Fruit fly (Drosophila melanogaster): Measurements from ENCODE around the gene Argp.

Argp gene

dm6 chr3R:13728897-13729296 lies 19.2 kb upstream of the Argp start:
- TF ChIP-seq Hr83 (GFP tag; optimal IDR thresholded peaks at IDR 0.05; ENCODE audit: poor library complexity, severe bottlenecking) (no peak), Dfd (GFP tag; optimal IDR thresholded peaks at IDR 0.05) (no peak), brk (GFP tag; optimal IDR thresholded peaks at IDR 0.05) (no peak), Abd-B (GFP tag; optimal IDR thresholded peaks at IDR 0.05) (no peak), br (GFP tag; optimal IDR thresholded peaks at IDR 0.05) (no peak), Vsx2 (GFP tag; optimal IDR thresholded peaks at IDR 0.05; ENCODE audit: partially characterized antibody) (no peak), N (GFP tag; optimal IDR thresholded peaks at IDR 0.05) (no peak), HLH106 (tag; optimal IDR thresholded peaks at IDR 0.05) (no peak), dl (GFP tag; optimal IDR thresholded peaks at IDR 0.05; ENCODE audit: insufficient read depth in 1 of 2, partially characterized antibody in 2 of 2) (no peak), tai (GFP tag; optimal IDR thresholded peaks at IDR 0.05) (no peak), CG32264 (GFP tag; optimal IDR thresholded peaks at IDR 0.05) (no peak), ey (GFP tag; optimal IDR thresholded peaks at IDR 0.05) (no peak), woc (GFP tag; optimal IDR thresholded peaks at IDR 0.05) (no peak), psq (GFP tag; optimal IDR thresholded peaks at IDR 0.05) (no peak), pan (optimal IDR thresholded peaks at IDR 0.05) (no peak), lola (GFP tag; optimal IDR thresholded peaks at IDR 0.05) (no peak), dmrt93B (GFP tag; optimal IDR thresholded peaks at IDR 0.05) (no peak), CG9705 (GFP tag; optimal IDR thresholded peaks at IDR 0.05) (no peak)

dm6 chr3R:13726795-13727194 lies 17.1 kb upstream of the Argp start:
- no peak for TF ChIP-seq Hnf4 (GFP tag; optimal IDR thresholded peaks at IDR 0.05)
- no peak for TF ChIP-seq Abd-B (GFP tag; optimal IDR thresholded peaks at IDR 0.05)
- TF ChIP-seq Dif (GFP tag; optimal IDR thresholded peaks at IDR 0.05; ENCODE audit: partially characterized antibody) = no peak

dm6 chr3R:13724029-13724638 lies 14.4 kb upstream of the Argp start:
- no peak for TF ChIP-seq rgr (GFP tag; optimal IDR thresholded peaks at IDR 0.05)
- TF ChIP-seq Dif (GFP tag; optimal IDR thresholded peaks at IDR 0.05; ENCODE audit: partially characterized antibody) = no peak
- no peak for TF ChIP-seq pan (optimal IDR thresholded peaks at IDR 0.05)
- TF ChIP-seq h (GFP tag; optimal IDR thresholded peaks at IDR 0.05) = no peak
- TF ChIP-seq dsf (GFP tag; optimal IDR thresholded peaks at IDR 0.05; ENCODE audit: borderline replicate concordance) = no peak
- no peak for TF ChIP-seq jim (GFP tag; optimal IDR thresholded peaks at IDR 0.05)
- no peak for TF ChIP-seq sage (GFP tag; optimal IDR thresholded peaks at IDR 0.05)
- TF ChIP-seq dl (GFP tag; optimal IDR thresholded peaks at IDR 0.05; ENCODE audit: insufficient read depth in 1 of 2, partially characterized antibody in 2 of 2) = no peak
- TF ChIP-seq OdsH (GFP tag; optimal IDR thresholded peaks at IDR 0.05) = no peak
- TF ChIP-seq lola (GFP tag; optimal IDR thresholded peaks at IDR 0.05) = no peak
- TF ChIP-seq Mio (GFP tag; optimal IDR thresholded peaks at IDR 0.05) = no peak
- no peak for TF ChIP-seq Jra (GFP tag; optimal IDR thresholded peaks at IDR 0.05)
- no peak for TF ChIP-seq fru (GFP tag; optimal IDR thresholded peaks at IDR 0.05)
- TF ChIP-seq brk (GFP tag; optimal IDR thresholded peaks at IDR 0.05) = no peak
- TF ChIP-seq Rel (GFP tag; optimal IDR thresholded peaks at IDR 0.05) = no peak
- no peak for TF ChIP-seq Rel (tag; optimal IDR thresholded peaks at IDR 0.05)

- TF ChIP-seq Mio (GFP tag; optimal IDR thresholded peaks at IDR 0.05) = no peak
- no peak for TF ChIP-seq usp (GFP tag; optimal IDR thresholded peaks at IDR 0.05)
- no peak for TF ChIP-seq dsf (GFP tag; optimal IDR thresholded peaks at IDR 0.05; ENCODE audit: borderline replicate concordance)
- TF ChIP-seq brk (GFP tag; optimal IDR thresholded peaks at IDR 0.05) = no peak
- TF ChIP-seq pan (optimal IDR thresholded peaks at IDR 0.05) = no peak
- no peak for TF ChIP-seq psq (GFP tag; optimal IDR thresholded peaks at IDR 0.05)
- no peak for TF ChIP-seq tai (GFP tag; optimal IDR thresholded peaks at IDR 0.05)
- TF ChIP-seq OdsH (GFP tag; optimal IDR thresholded peaks at IDR 0.05) = no peak
- TF ChIP-seq Abd-B (GFP tag; optimal IDR thresholded peaks at IDR 0.05) = no peak
- no peak for TF ChIP-seq br (GFP tag; optimal IDR thresholded peaks at IDR 0.05)
- TF ChIP-seq foxo (GFP tag; optimal IDR thresholded peaks at IDR 0.05) = no peak
- TF ChIP-seq sage (GFP tag; optimal IDR thresholded peaks at IDR 0.05) = no peak
- no peak for TF ChIP-seq Dfd (GFP tag; optimal IDR thresholded peaks at IDR 0.05)
- no peak for TF ChIP-seq jim (GFP tag; optimal IDR thresholded peaks at IDR 0.05)
- no peak for TF ChIP-seq CG9705 (GFP tag; optimal IDR thresholded peaks at IDR 0.05)
- no peak for TF ChIP-seq Jra (GFP tag; optimal IDR thresholded peaks at IDR 0.05)
- no peak for TF ChIP-seq rgr (GFP tag; optimal IDR thresholded peaks at IDR 0.05)
- TF ChIP-seq Vsx2 (GFP tag; optimal IDR thresholded peaks at IDR 0.05; ENCODE audit: partially characterized antibody) = no peak
- no peak for TF ChIP-seq h (GFP tag; optimal IDR thresholded peaks at IDR 0.05)
- no peak for TF ChIP-seq GATAd (GFP tag; optimal IDR thresholded peaks at IDR 0.05)
Measured at dm6 chr3R:13722451-13722850, 12.7 kb upstream of the Argp start.

All from whole organism, wandering third instar larva.